Worm (Caenorhabditis elegans): ENCODE results near the gene atg-4.2.

Gene atg-4.2

DNA sequence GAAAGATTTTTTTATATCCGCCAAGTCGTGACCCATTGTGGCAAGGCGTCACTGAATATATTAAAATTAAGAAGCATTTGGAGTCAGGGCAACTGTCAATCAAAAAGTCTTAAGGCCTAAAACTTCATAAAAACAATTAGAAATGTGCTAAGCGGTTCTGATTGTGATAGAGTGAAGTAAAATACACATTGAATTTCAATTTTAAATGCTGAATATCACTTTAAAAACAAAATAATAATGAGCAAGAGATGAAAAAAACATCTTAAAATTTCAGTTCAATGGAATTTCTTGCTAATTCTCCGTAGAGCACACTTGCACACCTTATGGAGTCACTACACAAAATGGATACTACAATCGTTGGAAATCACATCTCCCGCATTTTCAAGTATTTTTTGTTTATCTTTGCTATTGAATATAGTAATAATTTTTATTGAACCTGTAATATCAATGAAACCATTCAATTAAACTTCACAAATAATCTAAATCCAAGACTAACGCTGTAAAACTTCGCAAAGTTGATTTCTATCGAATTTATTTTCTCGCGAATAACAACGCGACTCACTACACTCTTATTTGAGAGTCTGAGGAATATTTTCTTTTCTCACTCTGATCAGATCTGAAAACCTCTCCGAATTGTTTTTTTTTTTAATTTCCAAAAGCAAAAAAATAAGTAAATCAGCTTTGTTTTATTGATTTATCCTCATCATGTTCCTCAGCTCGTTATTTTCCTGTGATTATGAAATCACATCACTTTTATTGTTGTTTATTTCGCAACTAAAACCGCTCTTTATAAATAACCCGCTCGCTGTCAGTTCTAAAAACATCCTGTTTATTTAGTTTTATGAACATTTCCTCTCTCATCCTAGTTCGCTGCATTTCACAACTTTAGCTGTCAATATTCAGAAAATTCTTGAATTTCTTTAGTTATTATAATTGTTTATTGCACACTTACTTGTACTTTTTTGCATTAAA, 32.1 kb upstream of the atg-4.2 start, which contains the start of gene mars-1 (continued):
- no peak for TF ChIP-seq nhr-76 (tag; optimal IDR thresholded peaks at IDR 0.05)
- TF ChIP-seq unc-30 (tag; optimal IDR thresholded peaks at IDR 0.05): no peak
- TF ChIP-seq alr-1 (tag; optimal IDR thresholded peaks at IDR 0.05; ENCODE audit: borderline replicate concordance): no peak
- TF ChIP-seq pqm-1 (tag; optimal IDR thresholded peaks at IDR 0.05): no peak
- no peak for TF ChIP-seq sptf-1 (tag; optimal IDR thresholded peaks at IDR 0.05)
- TF ChIP-seq blmp-1 (tag; optimal IDR thresholded peaks at IDR 0.05): peak; percentile 12
- TF ChIP-seq elt-2 (tag; optimal IDR thresholded peaks at IDR 0.05): peak; percentile 16
- peak; percentile 51 for TF ChIP-seq nhr-237 (tag; optimal IDR thresholded peaks at IDR 0.05)
- TF ChIP-seq nhr-19 (GFP tag; conservative IDR thresholded peaks at IDR 0.05): peak; percentile 51
- peak; percentile 30 for TF ChIP-seq lin-13 (GFP tag; optimal IDR thresholded peaks at IDR 0.05)
- TF ChIP-seq sox-4 (tag; optimal IDR thresholded peaks at IDR 0.05): peak; percentile 40
- peak; percentile 64 for TF ChIP-seq irx-1 (tag; optimal IDR thresholded peaks at IDR 0.05)
- TF ChIP-seq lsy-2 (tag; optimal IDR thresholded peaks at IDR 0.05): peak; percentile 65 to 88
- TF ChIP-seq C04F5.9 (tag; optimal IDR thresholded peaks at IDR 0.05): peak; percentile 62
- TF ChIP-seq skn-1 (tag; optimal IDR thresholded peaks at IDR 0.05): peak; percentile 34
- TF ChIP-seq ceh-63 (GFP tag; optimal IDR thresholded peaks at IDR 0.05): peak; percentile 55
- no peak for TF ChIP-seq Y116A8C.19 (tag; optimal IDR thresholded peaks at IDR 0.05; ENCODE audit: borderline replicate concordance)
- no peak for TF ChIP-seq pag-3 (tag; optimal IDR thresholded peaks at IDR 0.05; ENCODE audit: borderline replicate concordance, insufficient read depth)
- no peak for TF ChIP-seq ces-1 (GFP tag; optimal IDR thresholded peaks at IDR 0.05)
- peak; percentile 17 for TF ChIP-seq snpc-4 (tag; optimal IDR thresholded peaks at IDR 0.05)
- no peak for TF ChIP-seq aha-1 (tag; optimal IDR thresholded peaks at IDR 0.05)
- TF ChIP-seq efl-3 (GFP tag; optimal IDR thresholded peaks at IDR 0.05): no peak
- peak; percentile 70 to 72 for TF ChIP-seq efl-1 (optimal IDR thresholded peaks at IDR 0.05)
- TF ChIP-seq efl-1 (GFP tag; optimal IDR thresholded peaks at IDR 0.05 in 1 of 2): peak; percentile 58 to 89
- TF ChIP-seq xbp-1 (tag; optimal IDR thresholded peaks at IDR 0.05): peak; percentile 77
- peak; percentile 19 for TF ChIP-seq F16B12.6 (tag; optimal IDR thresholded peaks at IDR 0.05)
- TF ChIP-seq unc-130 (tag; optimal IDR thresholded peaks at IDR 0.05): peak; percentile 37
- TF ChIP-seq zip-4 (GFP tag; optimal IDR thresholded peaks at IDR 0.05): no peak
- no peak for TF ChIP-seq ceh-8 (GFP tag; optimal IDR thresholded peaks at IDR 0.05)
- TF ChIP-seq fkh-8 (tag; optimal IDR thresholded peaks at IDR 0.05): peak; percentile 86
- TF ChIP-seq fkh-4 (tag; optimal IDR thresholded peaks at IDR 0.05; ENCODE audit: borderline replicate concordance): no peak
- no peak for TF ChIP-seq ets-5 (GFP tag; IDR thresholded peaks at IDR 0.05)
- no peak for TF ChIP-seq tlp-1 (tag; optimal IDR thresholded peaks at IDR 0.05)
- peak; percentile 80 for TF ChIP-seq nhr-90 (tag; optimal IDR thresholded peaks at IDR 0.05; ENCODE audit: poor library complexity)
- TF ChIP-seq lin-35 (GFP tag; optimal IDR thresholded peaks at IDR 0.05): peak; percentile 66 to 84
- peak in 1 of 6 experiments; percentile 14 for TF ChIP-seq elt-3 (tag; optimal IDR thresholded peaks at IDR 0.05)

DNA sequence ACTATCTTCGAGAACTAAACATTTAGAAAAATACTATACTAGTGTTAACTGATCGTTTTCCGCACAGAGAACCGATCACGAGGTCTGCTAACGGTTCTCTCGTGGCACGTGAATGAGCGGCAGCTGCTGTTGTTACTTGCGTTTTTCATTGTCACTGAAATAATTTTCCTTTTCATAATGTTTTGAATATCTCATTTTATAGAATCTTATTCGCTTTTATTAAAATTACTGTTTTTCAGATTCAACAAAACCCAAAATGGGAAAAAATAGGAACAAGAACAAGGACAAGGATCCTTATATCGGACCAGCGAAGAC, 31.5 kb upstream of the atg-4.2 start, which contains the start of gene F58B3.6:
TSS of gene F58B3.6 (plus strand) at position 240 of the 315 bp plus-strand sequence.
- no peak for TF ChIP-seq ztf-11 (tag; optimal IDR thresholded peaks at IDR 0.05)
- TF ChIP-seq nhr-20 (tag; optimal IDR thresholded peaks at IDR 0.05): peak; percentile 89
- TF ChIP-seq fos-1 (tag; optimal IDR thresholded peaks at IDR 0.05): no peak
- TF ChIP-seq aly-2 (tag; optimal IDR thresholded peaks at IDR 0.05): no peak
- TF ChIP-seq fkh-8 (tag; optimal IDR thresholded peaks at IDR 0.05): no peak
- TF ChIP-seq Y116A8C.19 (tag; optimal IDR thresholded peaks at IDR 0.05; ENCODE audit: borderline replicate concordance): no peak
- no peak for TF ChIP-seq isw-1 (GFP tag; IDR thresholded peaks at IDR 0.05)
- TF ChIP-seq egl-13 (tag; optimal IDR thresholded peaks at IDR 0.05): no peak
- TF ChIP-seq mef-2 (tag; optimal IDR thresholded peaks at IDR 0.05): no peak
- TF ChIP-seq ceh-90 (tag; optimal IDR thresholded peaks at IDR 0.05): no peak
- peak; percentile 53 for TF ChIP-seq C16A3.4 (tag; optimal IDR thresholded peaks at IDR 0.05)
- TF ChIP-seq tlp-1 (tag; optimal IDR thresholded peaks at IDR 0.05): no peak
- no peak for TF ChIP-seq sox-4 (tag; optimal IDR thresholded peaks at IDR 0.05)
- TF ChIP-seq vab-15 (tag; optimal IDR thresholded peaks at IDR 0.05): no peak
- TF ChIP-seq nhr-12 (tag; optimal IDR thresholded peaks at IDR 0.05): no peak
- peak in 1 of 2 experiments; percentile 91 for TF ChIP-seq mdl-1 (tag; optimal IDR thresholded peaks at IDR 0.05)
- peak; percentile 16 for TF ChIP-seq tbx-2 (tag; optimal IDR thresholded peaks at IDR 0.05)
- peak in 2 of 6 experiments; percentile 16 to 67 for TF ChIP-seq elt-3 (tag; optimal IDR thresholded peaks at IDR 0.05)
- peak in 2 of 3 experiments; percentile 15 to 45 for TF ChIP-seq dpl-1 (GFP tag; optimal IDR thresholded peaks at IDR 0.05)
- TF ChIP-seq snu-23 (GFP tag; optimal IDR thresholded peaks at IDR 0.05): peak; percentile 84
- no peak for TF ChIP-seq elt-2 (tag; optimal IDR thresholded peaks at IDR 0.05)
- TF ChIP-seq nhr-84 (tag; optimal IDR thresholded peaks at IDR 0.05): no peak

Measured in whole organism, L1 larva.